Worm (Caenorhabditis elegans) whole organism, L3 larva: ENCODE data around the gene gst-29.

Experiments
- ZK546.5 ChIP-seq: sonication (generic microtip); optimal IDR thresholded peaks from 2 replicates; lab custom pipeline; 2017; ENCODE audit warnings: missing biosample characterization, missing genetic modification characterization
- ceh-82 ChIP-seq: fragments of 150-350 bp; optimal IDR thresholded peaks from 2 replicates; lab custom pipeline; 2014; ENCODE audit warnings: missing biosample characterization, missing genetic modification characterization
- elt-3 ChIP-seq, 3 experiments: fragments of 150-350 bp in 1 of 3; sonication (generic microtip) in 2 of 3; optimal IDR thresholded peaks; 2 replicates in 2 of 3; 4 replicates in 1 of 3; lab custom pipeline; 2014 to 2017; ENCODE audit warnings: missing biosample characterization in 3 of 3, missing genetic modification characterization in 3 of 3
- lin-39 ChIP-seq: fragments of 150-350 bp; optimal IDR thresholded peaks from 2 replicates; lab custom pipeline; 2018; ENCODE audit warnings: missing biosample characterization, missing genetic modification reagents, missing genetic modification characterization
- nhr-237 ChIP-seq: fragments of 150-350 bp; optimal IDR thresholded peaks from 2 replicates; lab custom pipeline; 2014; ENCODE audit warnings: missing biosample characterization, missing genetic modification characterization
- nhr-43 ChIP-seq: sonication (generic microtip); optimal IDR thresholded peaks from 2 replicates; lab custom pipeline; 2016; ENCODE audit warnings: mild to moderate bottlenecking, missing genetic modification characterization, missing compliant biosample characterization; ENCODE audit not compliant: poor library complexity, severe bottlenecking
- nhr-77 ChIP-seq: fragments of 150-350 bp; optimal IDR thresholded peaks from 2 replicates; lab custom pipeline; 2014; ENCODE audit warnings: missing biosample characterization, missing genetic modification characterization

ce11 chrII:15217949-15218348, 48.3 kb upstream of the gst-29 start:
- no peak for TF ChIP-seq lin-39 (tag; lab: Kevin White, UChicago)
- TF ChIP-seq ceh-82 = no peak
- no peak for TF ChIP-seq elt-3 (tag; optimal IDR thresholded peaks at IDR 0.05; lab: Kevin White, UChicago)
- no peak for TF ChIP-seq nhr-77 (tag; lab: Kevin White, UChicago)
- peak; percentile 18 for TF ChIP-seq nhr-43 (tag; lab: Kevin White, UChicago)
- no peak for TF ChIP-seq ZK546.5 (tag; lab: Kevin White, UChicago)
- TF ChIP-seq nhr-237 (tag; lab: Kevin White, UChicago) = no peak
